Worm (Caenorhabditis elegans): ENCODE data around the gene Y76B12C.4.

ce11 chrIV:1972271-1972670 is at the start of gene Y76B12C.4:
- no peak for TF ChIP-seq unc-62 (GFP tag; optimal IDR thresholded peaks at IDR 0.05 in 1 of 2)
- TF ChIP-seq unc-62 (tag; optimal IDR thresholded peaks at IDR 0.05), result no peak
- TF ChIP-seq ceh-82 (tag; optimal IDR thresholded peaks at IDR 0.05), result no peak
- TF ChIP-seq pqm-1 (tag; optimal IDR thresholded peaks at IDR 0.05), result no peak
- no peak for TF ChIP-seq lin-13 (GFP tag; optimal IDR thresholded peaks at IDR 0.05)
- TF ChIP-seq ceh-28 (tag; optimal IDR thresholded peaks at IDR 0.05), result no peak
- no peak for TF ChIP-seq lin-1 (GFP tag; IDR thresholded peaks at IDR 0.05)
- no peak for TF ChIP-seq dpl-1 (GFP tag; optimal IDR thresholded peaks at IDR 0.05)
- no peak for TF ChIP-seq jun-1 (tag; optimal IDR thresholded peaks at IDR 0.05)
- no peak for TF ChIP-seq lir-3 (tag; optimal IDR thresholded peaks at IDR 0.05)
- no peak for TF ChIP-seq nhr-76 (tag; optimal IDR thresholded peaks at IDR 0.05)
- TF ChIP-seq aha-1 (tag), result no peak
- no peak for TF ChIP-seq sdz-12 (GFP tag; optimal IDR thresholded peaks at IDR 0.05)
- no peak for TF ChIP-seq lin-29 (GFP tag; IDR thresholded peaks at IDR 0.05)

Measured in whole organism, L4 larva.